Worm (Caenorhabditis elegans): ENCODE measurements around the gene T11F9.7.

- TF ChIP-seq nfya-1 (tag; optimal IDR thresholded peaks at IDR 0.05; ENCODE audit: insufficient read depth), result no peak
- no peak for TF ChIP-seq pha-4 (tag; optimal IDR thresholded peaks at IDR 0.05)
- TF ChIP-seq nhr-76 (tag; optimal IDR thresholded peaks at IDR 0.05), result no peak
- no peak for TF ChIP-seq fos-1 (tag; optimal IDR thresholded peaks at IDR 0.05)
- TF ChIP-seq lin-15B (tag; optimal IDR thresholded peaks at IDR 0.05), result no peak
- TF ChIP-seq lin-39 (tag; optimal IDR thresholded peaks at IDR 0.05), result no peak
- TF ChIP-seq snpc-4 (tag; optimal IDR thresholded peaks at IDR 0.05), result no peak
- no peak for TF ChIP-seq nhr-12 (tag; optimal IDR thresholded peaks at IDR 0.05)
- no peak for TF ChIP-seq ceh-28 (tag; optimal IDR thresholded peaks at IDR 0.05)
- TF ChIP-seq skn-1 (tag; optimal IDR thresholded peaks at IDR 0.05), result no peak
Measured at ce11 chrV:11492456-11492855, 16.7 kb downstream of the T11F9.7 start, which contains the start of gene T11F9.21.

Measured in whole organism, L3 larva.